Worm (Caenorhabditis elegans): ENCODE results near the gene swt-6.

swt-6 gene

ce11 chrV:13955370-13956089 is 1.4 kb downstream of the swt-6 start:
- no peak for TF ChIP-seq hlh-12 (tag; optimal IDR thresholded peaks at IDR 0.05)
- peak; percentile 63 for TF ChIP-seq unc-62 (GFP tag; optimal IDR thresholded peaks at IDR 0.05)

- TF ChIP-seq dpff-1 (tag; optimal IDR thresholded peaks at IDR 0.05), result no peak
Observed at ce11 chrV:13957691-13958090, 3.5 kb downstream of the swt-6 start.

ce11 chrV:13958247-13958646 is 4.1 kb downstream of the swt-6 start, which contains the start of gene R10D12.10:
Gene R10D12.10, minus strand, starts transcription at chrV:13958347.
- TF ChIP-seq nfya-2 (GFP tag; IDR thresholded peaks at IDR 0.05), result no peak
- no peak for TF ChIP-seq tlf-1 (GFP tag; optimal IDR thresholded peaks at IDR 0.05)
- TF ChIP-seq ceh-58 (GFP tag; IDR thresholded peaks at IDR 0.05), result no peak
- TF ChIP-seq nhr-120 (GFP tag; IDR thresholded peaks at IDR 0.05), result no peak
- TF ChIP-seq ets-4 (GFP tag; optimal IDR thresholded peaks at IDR 0.05), result no peak
- no peak for TF ChIP-seq C17E4.6 (GFP tag; IDR thresholded peaks at IDR 0.05)
- TF ChIP-seq sea-2 (GFP tag; IDR thresholded peaks at IDR 0.05), result no peak
- TF ChIP-seq Y79H2A.3 (GFP tag; conservative IDR thresholded peaks at IDR 0.05), result no peak
- TF ChIP-seq nhr-179 (tag; optimal IDR thresholded peaks at IDR 0.05), result no peak
- no peak for TF ChIP-seq Y67H2A.10 (GFP tag; conservative IDR thresholded peaks at IDR 0.05)
- no peak for TF ChIP-seq B0019.2 (GFP tag; conservative IDR thresholded peaks at IDR 0.05)
- TF ChIP-seq bed-2 (GFP tag; IDR thresholded peaks at IDR 0.05), result no peak

ce11 chrV:13960916-13961315 is 6.8 kb downstream of the swt-6 start, which contains the start of gene srh-24:
Gene srh-24, minus strand, starts transcription at chrV:13961016.
- TF ChIP-seq egl-44 (GFP tag; IDR thresholded peaks at IDR 0.05) (0 out of 2 replicates have a peak, but pooled peaks have one; percentile 14), madf-10 (tag; optimal IDR thresholded peaks at IDR 0.05) (no peak), Y53G8AR.9 (GFP tag; conservative IDR thresholded peaks at IDR 0.05) (no peak), die-1 (tag; optimal IDR thresholded peaks at IDR 0.05) (no peak), lag-1 (GFP tag; IDR thresholded peaks at IDR 0.05) (no peak), hmg-1.2 (GFP tag; IDR thresholded peaks at IDR 0.05) (no peak), nhr-120 (GFP tag; IDR thresholded peaks at IDR 0.05) (no peak)

ce11 chrV:13961927-13962419 is 7.8 kb downstream of the swt-6 start, which contains the start of the genes algn-13 and R10D12.13:
Gene algn-13, minus strand, starts transcription at chrV:13961977.
Gene R10D12.13, plus strand, starts transcription at chrV:13962417.
- TF ChIP-seq zfh-2 (GFP tag; conservative IDR thresholded peaks at IDR 0.05), result no peak
- TF ChIP-seq F22D6.2 (tag; optimal IDR thresholded peaks at IDR 0.05), result no peak
- no peak for TF ChIP-seq fkh-3 (tag; optimal IDR thresholded peaks at IDR 0.05)
- no peak for TF ChIP-seq dpff-1 (tag; optimal IDR thresholded peaks at IDR 0.05)
- TF ChIP-seq dox-1 (GFP tag; IDR thresholded peaks at IDR 0.05), result peak; percentile 77
- TF ChIP-seq hmg-20 (GFP tag; IDR thresholded peaks at IDR 0.05), result 0 out of 2 replicates have a peak, but pooled peaks have one; percentile 7
- 0 out of 2 replicates have a peak, but pooled peaks have one; percentile 21 for TF ChIP-seq attf-3 (GFP tag; conservative IDR thresholded peaks at IDR 0.05)
- TF ChIP-seq nfyb-1 (GFP tag; IDR thresholded peaks at IDR 0.05), result peak; percentile 37; the same call in 1 of the 2 replicates
- TF ChIP-seq F23B12.7 (tag; optimal IDR thresholded peaks at IDR 0.05; ENCODE audit: insufficient read depth), result peak; percentile 31
- TF ChIP-seq repo-1 (tag; optimal IDR thresholded peaks at IDR 0.05), result no peak
- TF ChIP-seq nhr-27 (tag; optimal IDR thresholded peaks at IDR 0.05), result no peak
- no peak for TF ChIP-seq somi-1 (GFP tag; optimal IDR thresholded peaks at IDR 0.05)
- no peak for TF ChIP-seq ztf-25 (GFP tag; IDR thresholded peaks at IDR 0.05)
- TF ChIP-seq ztf-18 (tag; optimal IDR thresholded peaks at IDR 0.05), result peak; percentile 37
- TF ChIP-seq egl-18 (GFP tag; IDR thresholded peaks at IDR 0.05), result no peak
- TF ChIP-seq Y79H2A.3 (GFP tag; conservative IDR thresholded peaks at IDR 0.05), result no peak
- peak; percentile 26; the same call in 1 of the 2 replicates for TF ChIP-seq Y95B8A.8 (GFP tag; IDR thresholded peaks at IDR 0.05)
- no peak for TF ChIP-seq sdz-38 (tag; optimal IDR thresholded peaks at IDR 0.05)
- TF ChIP-seq hsf-1 (GFP tag; IDR thresholded peaks at IDR 0.05), result peak; percentile 49; the same call in 1 of the 2 replicates
- TF ChIP-seq atf-7 (tag; optimal IDR thresholded peaks at IDR 0.05), result no peak
- TF ChIP-seq ztf-22 (GFP tag; optimal IDR thresholded peaks at IDR 0.05), result no peak
- TF ChIP-seq athp-1 (tag; optimal IDR thresholded peaks at IDR 0.05), result no peak
- peak; percentile 69 for TF ChIP-seq lin-54 (GFP tag; optimal IDR thresholded peaks at IDR 0.05)

Data from whole organism, young adult.